Worm (Caenorhabditis elegans) whole organism, midembryonic: ENCODE results near the gene F10E9.3.

Experiments
- T22C8.4 ChIP-seq: fragments of 200-800 bp; sonication (Bioruptor generic); IDR thresholded peaks from 2 replicates; pipeline ENCODE4 v1.3.6; 2022; ENCODE audit warnings: missing genetic modification characterization, missing compliant biosample characterization
- cog-1 ChIP-seq: sonication (generic microtip); optimal IDR thresholded peaks from 2 replicates; lab custom pipeline; 2016; ENCODE audit warnings: missing genetic modification characterization, missing compliant biosample characterization
- flt-1 ChIP-seq: fragments of 200-800 bp; sonication (Bioruptor generic); IDR thresholded peaks from 2 replicates; pipeline ENCODE4 v1.3.6; 2022; ENCODE audit warnings: missing genetic modification characterization, missing compliant biosample characterization
- klf-2 ChIP-seq: fragments of 200-800 bp; sonication (Bioruptor generic); conservative IDR thresholded peaks from 2 replicates; pipeline ENCODE4 v1.3.6; 2022; ENCODE audit warnings: missing genetic modification reagents, missing genetic modification characterization, missing compliant biosample characterization
- med-1 ChIP-seq: sonication (generic microtip); optimal IDR thresholded peaks from 2 replicates; lab custom pipeline; 2017; ENCODE audit warnings: missing genetic modification characterization, mild to moderate bottlenecking, missing compliant biosample characterization, antibody characterized with exemption, missing genetic modification reagents; ENCODE audit not compliant: insufficient read depth
- ref-1 ChIP-seq: fragments of 200-800 bp; sonication (Bioruptor generic); conservative IDR thresholded peaks from 2 replicates; pipeline ENCODE4 v1.3.6; 2022; ENCODE audit warnings: missing genetic modification reagents, missing genetic modification characterization, missing compliant biosample characterization
- tab-1 ChIP-seq: fragments of 200-800 bp; sonication (Bioruptor generic); IDR thresholded peaks from 2 replicates; pipeline ENCODE4 v1.3.6; 2022; ENCODE audit warnings: missing genetic modification characterization, missing compliant biosample characterization
- ztf-23 ChIP-seq: fragments of 200-800 bp; sonication (Bioruptor generic); IDR thresholded peaks from 2 replicates; pipeline ENCODE4 v1.3.6; 2022; ENCODE audit warnings: missing genetic modification reagents, missing genetic modification characterization, missing compliant biosample characterization
- ztf-29 ChIP-seq: fragments of 200-800 bp; sonication (Bioruptor generic); IDR thresholded peaks from 2 replicates; pipeline ENCODE4 v1.3.6; 2022; ENCODE audit warnings: missing genetic modification reagents, missing genetic modification characterization, missing compliant biosample characterization

Gene F10E9.3

DNA sequence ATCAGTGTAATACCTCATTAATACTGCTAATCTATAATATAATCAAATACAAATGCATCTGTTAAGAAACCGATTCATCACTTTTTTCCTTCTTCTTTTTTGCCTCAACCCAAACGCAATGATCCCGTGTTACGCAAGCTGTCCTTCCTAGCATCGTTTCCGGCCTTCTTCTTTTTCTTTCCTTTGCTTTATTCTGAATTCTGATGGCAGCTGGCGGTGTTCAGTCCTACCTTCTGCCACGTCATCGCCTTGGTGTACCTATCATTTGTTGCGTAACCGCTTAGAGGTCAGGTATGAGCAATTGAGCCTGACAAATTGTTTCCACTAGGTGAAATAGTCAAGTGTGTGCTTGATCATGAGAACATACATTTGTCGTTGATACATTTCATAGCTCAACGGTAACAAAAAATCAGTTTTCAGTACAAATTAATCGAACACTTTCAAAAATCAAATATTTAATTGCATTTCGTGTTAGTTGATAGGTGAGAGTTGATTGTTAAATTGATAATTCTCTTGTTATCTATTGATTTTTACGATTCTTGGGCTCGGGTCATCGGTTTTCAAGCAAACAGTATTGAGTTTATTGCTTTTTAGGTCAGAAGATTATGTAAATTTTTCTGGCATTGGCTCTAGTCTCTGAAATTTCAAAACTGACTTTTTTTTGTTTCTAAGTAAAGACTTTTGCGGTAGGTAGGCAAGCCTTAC is 12.4 kb upstream of the F10E9.3 start:
- no peak for TF ChIP-seq med-1 (GFP tag; lab: Kevin White, UChicago)
- TF ChIP-seq ref-1 (GFP tag; lab: Robert Waterston, UW) = no peak
- no peak for TF ChIP-seq flt-1 (GFP tag; lab: Robert Waterston, UW)
- no peak for TF ChIP-seq cog-1 (tag; lab: Kevin White, UChicago)
- TF ChIP-seq klf-2 = no peak
- no peak for TF ChIP-seq T22C8.4 (GFP tag; lab: Robert Waterston, UW)
- TF ChIP-seq ztf-29 (GFP tag; lab: Robert Waterston, UW) = no peak

DNA sequence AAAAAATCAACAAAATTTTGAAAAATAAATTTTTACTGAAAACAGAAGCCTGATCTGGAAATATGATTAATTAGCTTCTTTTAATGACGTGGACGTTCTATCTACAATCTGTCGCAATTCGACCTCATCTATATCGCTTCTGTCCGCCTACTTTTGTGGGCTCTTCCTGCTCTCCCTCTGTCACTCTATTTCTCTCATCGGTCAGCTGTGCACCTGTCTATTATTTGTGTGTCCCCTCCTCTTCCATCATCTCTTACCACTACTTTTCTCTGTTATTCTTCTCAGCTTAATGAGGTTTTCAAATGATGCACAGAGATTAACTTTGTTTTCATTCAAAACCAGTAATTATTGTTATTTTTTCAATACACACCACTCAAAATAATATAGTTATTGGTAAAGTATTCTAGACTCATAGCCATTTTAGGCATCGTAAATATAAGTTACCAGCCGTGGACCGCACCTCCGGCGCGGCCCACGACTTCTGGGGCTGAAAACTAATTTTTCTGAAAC is 11.7 kb upstream of the F10E9.3 start:
- TF ChIP-seq tab-1 (GFP tag; lab: Robert Waterston, UW) (0 out of 2 replicates have a peak, but pooled peaks have one; percentile 66), ztf-23 (GFP tag; lab: Robert Waterston, UW) (no peak)

DNA sequence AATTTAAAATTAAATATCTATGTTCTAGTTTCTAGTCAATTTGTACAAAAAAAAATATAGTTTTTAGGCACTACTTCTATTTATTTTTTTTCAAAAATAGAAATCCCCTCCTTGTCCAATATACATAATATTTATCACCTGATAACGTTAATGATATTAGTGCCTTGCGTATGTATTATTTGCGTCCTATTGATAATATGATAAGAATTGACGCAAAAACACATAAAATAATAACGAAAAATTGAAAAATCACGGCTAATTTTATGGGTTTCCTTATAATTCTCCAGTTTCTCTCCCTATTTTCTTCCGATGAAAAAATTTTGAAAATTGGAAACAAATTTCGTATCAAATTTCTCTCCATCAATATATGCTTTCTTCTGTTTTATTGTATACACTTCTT is 11.1 kb upstream of the F10E9.3 start:
- no peak for TF ChIP-seq cog-1 (tag; lab: Kevin White, UChicago)
- TF ChIP-seq T22C8.4 (GFP tag; lab: Robert Waterston, UW) = no peak
- TF ChIP-seq ref-1 (GFP tag; lab: Robert Waterston, UW) = no peak
- no peak for TF ChIP-seq flt-1 (GFP tag; lab: Robert Waterston, UW)
- no peak for TF ChIP-seq med-1 (GFP tag; lab: Kevin White, UChicago)
- TF ChIP-seq ztf-23 (GFP tag; lab: Robert Waterston, UW) = no peak
- no peak for TF ChIP-seq tab-1 (GFP tag; lab: Robert Waterston, UW)
- no peak for TF ChIP-seq klf-2
- TF ChIP-seq ztf-29 (GFP tag; lab: Robert Waterston, UW) = no peak

DNA sequence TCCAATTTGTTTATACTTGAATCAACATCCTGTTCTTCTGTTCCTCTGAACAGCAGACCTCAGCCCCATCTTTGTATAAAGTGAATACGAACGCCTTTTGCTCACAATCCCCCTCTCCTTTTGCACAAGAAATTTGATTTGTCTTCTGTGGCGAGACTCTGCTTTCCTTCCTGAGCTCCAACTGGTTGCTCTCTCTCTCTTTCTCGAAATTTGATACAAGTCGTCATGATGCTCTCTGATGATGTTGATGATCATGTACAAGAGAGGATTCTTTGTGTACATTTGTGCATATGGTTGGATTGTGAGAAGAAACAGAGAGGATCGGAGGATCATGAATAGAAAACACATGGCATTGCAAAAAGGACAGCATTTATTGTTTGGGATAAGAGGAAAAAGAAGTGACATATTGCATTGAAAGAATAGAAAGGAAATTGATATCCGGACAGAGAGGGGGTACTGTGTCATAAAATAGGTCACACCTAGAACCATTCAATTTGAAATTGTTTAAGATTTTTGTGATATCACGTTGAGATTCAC is 9.9 kb upstream of the F10E9.3 start:
- TF ChIP-seq tab-1 (GFP tag; lab: Robert Waterston, UW) = no peak
- no peak for TF ChIP-seq T22C8.4 (GFP tag; lab: Robert Waterston, UW)
- TF ChIP-seq flt-1 (GFP tag; lab: Robert Waterston, UW) = 0 out of 2 replicates have a peak, but pooled peaks have one; percentile 15
- TF ChIP-seq ztf-23 (GFP tag; lab: Robert Waterston, UW) = no peak

DNA sequence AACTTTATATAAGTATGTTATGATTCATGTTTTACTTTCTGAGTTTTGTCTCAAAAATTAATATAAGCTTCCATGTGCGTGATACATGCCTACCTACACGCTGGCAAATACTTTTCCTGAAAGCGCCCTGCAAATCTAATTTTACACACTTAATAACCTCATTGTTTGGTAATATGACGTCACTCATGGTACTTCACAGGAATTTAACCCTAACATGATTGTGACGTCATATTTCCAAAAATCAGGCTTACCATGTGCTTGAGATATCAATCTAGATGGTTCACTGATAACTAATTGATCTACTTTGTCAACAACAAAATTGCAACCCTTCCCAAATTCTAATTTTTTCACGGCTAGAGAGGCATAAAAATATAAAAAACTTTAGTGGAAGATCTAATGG is 7.4 kb upstream of the F10E9.3 start:
- TF ChIP-seq cog-1 (tag; lab: Kevin White, UChicago) (no peak), T22C8.4 (GFP tag; lab: Robert Waterston, UW) (no peak), ztf-29 (GFP tag; lab: Robert Waterston, UW) (no peak), klf-2 (no peak), med-1 (GFP tag; lab: Kevin White, UChicago) (no peak), ztf-23 (GFP tag; lab: Robert Waterston, UW) (no peak), tab-1 (GFP tag; lab: Robert Waterston, UW) (no peak), flt-1 (GFP tag; lab: Robert Waterston, UW) (no peak), ref-1 (GFP tag; lab: Robert Waterston, UW) (no peak)

DNA sequence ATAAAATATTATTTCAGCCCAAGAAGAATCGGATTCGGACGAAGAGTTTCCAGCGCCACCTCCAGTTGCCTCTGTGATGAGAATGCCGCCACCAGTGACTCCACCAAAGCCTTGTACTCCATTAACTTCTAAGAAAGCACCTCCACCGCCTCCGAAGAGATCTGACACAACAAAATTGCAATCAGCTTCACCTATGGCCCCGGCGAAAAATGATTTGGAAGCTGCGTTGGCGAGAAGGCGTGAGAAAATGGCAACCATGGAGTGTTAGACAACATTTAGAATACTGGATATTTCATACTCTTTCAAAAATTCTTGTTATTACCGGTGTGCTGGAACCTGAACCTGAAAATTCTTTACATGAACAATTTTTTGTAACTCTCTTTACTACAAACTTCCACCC is 5.5 kb upstream of the F10E9.3 start:
- no peak for TF ChIP-seq ztf-29 (GFP tag; lab: Robert Waterston, UW)
- TF ChIP-seq tab-1 (GFP tag; lab: Robert Waterston, UW) = no peak
- no peak for TF ChIP-seq cog-1 (tag; lab: Kevin White, UChicago)
- TF ChIP-seq ref-1 (GFP tag; lab: Robert Waterston, UW) = no peak
- TF ChIP-seq med-1 (GFP tag; lab: Kevin White, UChicago) = no peak
- no peak for TF ChIP-seq ztf-23 (GFP tag; lab: Robert Waterston, UW)
- no peak for TF ChIP-seq T22C8.4 (GFP tag; lab: Robert Waterston, UW)
- no peak for TF ChIP-seq flt-1 (GFP tag; lab: Robert Waterston, UW)
- TF ChIP-seq klf-2 = no peak

DNA sequence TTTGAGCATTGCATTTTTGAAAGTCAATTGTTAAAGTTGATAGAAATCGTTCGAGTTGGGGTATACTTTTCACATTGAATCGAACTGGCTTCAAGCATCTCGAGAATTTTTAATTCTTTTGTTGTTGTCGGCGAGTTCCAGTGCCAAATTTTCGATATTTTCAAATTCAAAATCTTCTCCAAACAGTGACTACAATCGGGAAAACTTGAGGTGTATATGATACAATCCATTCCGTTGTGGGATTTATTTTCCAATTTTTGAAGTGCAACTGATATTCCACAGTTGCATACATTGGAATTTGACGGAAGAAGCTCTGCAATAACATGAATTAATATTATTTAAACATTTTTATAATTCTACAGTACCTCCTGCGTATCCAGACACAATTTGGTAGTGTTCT is 5.0 kb upstream of the F10E9.3 start:
- no peak for TF ChIP-seq ztf-23 (GFP tag; lab: Robert Waterston, UW)
- no peak for TF ChIP-seq tab-1 (GFP tag; lab: Robert Waterston, UW)
- no peak for TF ChIP-seq flt-1 (GFP tag; lab: Robert Waterston, UW)
- TF ChIP-seq cog-1 (tag; lab: Kevin White, UChicago) = no peak
- no peak for TF ChIP-seq ref-1 (GFP tag; lab: Robert Waterston, UW)
- TF ChIP-seq med-1 (GFP tag; lab: Kevin White, UChicago) = no peak
- TF ChIP-seq klf-2 = no peak
- TF ChIP-seq ztf-29 (GFP tag; lab: Robert Waterston, UW) = no peak
- no peak for TF ChIP-seq T22C8.4 (GFP tag; lab: Robert Waterston, UW)

DNA sequence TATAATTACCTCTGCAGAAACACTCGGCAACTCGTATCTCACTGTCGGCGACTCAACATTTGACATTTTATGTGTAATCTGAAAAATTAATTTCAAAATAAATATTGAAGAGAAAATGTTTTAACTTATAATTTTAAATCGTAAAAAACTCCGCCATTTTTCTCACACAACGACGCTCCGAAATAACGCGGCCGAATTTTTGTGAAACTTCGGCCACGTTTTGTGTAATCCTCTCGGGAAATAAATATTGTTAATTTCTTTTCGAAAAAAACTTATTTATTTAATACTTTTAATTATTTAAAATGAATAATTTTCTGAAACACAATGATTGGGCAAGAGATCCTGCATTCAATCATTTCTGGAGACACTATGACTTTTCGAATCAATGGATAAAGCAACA is 3.5 kb upstream of the F10E9.3 start, which contains the start of the genes F10E9.7 and F10E9.5:
Gene F10E9.7 (minus strand): TSS at position 86 of the 400 bp plus-strand sequence.
Gene F10E9.5 (plus strand): TSS at position 237 of the 400 bp plus-strand sequence.
- TF ChIP-seq cog-1 (tag; lab: Kevin White, UChicago) = peak; percentile 40
- TF ChIP-seq flt-1 (GFP tag; lab: Robert Waterston, UW) = peak; percentile 71; the same call in 1 of the 2 replicates
- TF ChIP-seq klf-2 = 0 out of 2 replicates have a peak, but pooled peaks have one; percentile 40
- no peak for TF ChIP-seq ztf-29 (GFP tag; lab: Robert Waterston, UW)
- peak; percentile 73; the same call in 1 of the 2 replicates for TF ChIP-seq ztf-23 (GFP tag; lab: Robert Waterston, UW)
- no peak for TF ChIP-seq ref-1 (GFP tag; lab: Robert Waterston, UW)
- no peak for TF ChIP-seq T22C8.4 (GFP tag; lab: Robert Waterston, UW)

DNA sequence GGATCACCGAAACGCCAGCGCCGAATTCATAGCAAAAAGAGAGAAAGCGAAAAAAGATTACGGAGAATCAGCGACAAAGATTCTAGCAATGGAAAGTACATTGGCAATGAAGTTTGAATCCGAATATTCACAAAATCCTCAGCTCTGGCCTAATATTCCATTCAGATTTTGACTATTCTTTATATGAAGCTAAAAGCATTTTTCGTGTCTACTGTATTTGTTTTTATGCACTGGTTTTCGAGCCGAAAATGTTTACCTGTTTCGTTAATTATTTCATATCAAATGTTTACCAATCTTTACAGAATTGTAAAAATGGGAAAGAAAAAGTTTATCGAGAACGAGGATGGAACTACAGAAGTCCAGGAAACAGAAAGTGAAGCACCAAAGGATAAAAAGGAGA is 2.6 kb upstream of the F10E9.3 start, which contains the start of gene F10E9.4:
Gene F10E9.4 (plus strand): TSS at position 301 of the 400 bp plus-strand sequence.
- TF ChIP-seq tab-1 (GFP tag; lab: Robert Waterston, UW) = no peak
- no peak for TF ChIP-seq klf-2
- no peak for TF ChIP-seq T22C8.4 (GFP tag; lab: Robert Waterston, UW)
- TF ChIP-seq ref-1 (GFP tag; lab: Robert Waterston, UW) = no peak
- TF ChIP-seq med-1 (GFP tag; lab: Kevin White, UChicago) = no peak
- TF ChIP-seq ztf-29 (GFP tag; lab: Robert Waterston, UW) = no peak
- TF ChIP-seq cog-1 (tag; lab: Kevin White, UChicago) = no peak
- TF ChIP-seq ztf-23 (GFP tag; lab: Robert Waterston, UW) = no peak
- TF ChIP-seq flt-1 (GFP tag; lab: Robert Waterston, UW) = no peak
